Fruit fly (Drosophila melanogaster): ENCODE measurements around the gene CG5516.

- TF ChIP-seq kay (GFP tag; ENCODE audit: borderline replicate concordance): no peak
- no peak for TF ChIP-seq ovo (GFP tag; optimal IDR thresholded peaks at IDR 0.05)
- peak; percentile 70 for TF ChIP-seq CG14711 (tag; optimal IDR thresholded peaks at IDR 0.05)
- TF ChIP-seq Hr96 (GFP tag; optimal IDR thresholded peaks at IDR 0.05): no peak
- no peak for TF ChIP-seq cnc (optimal IDR thresholded peaks at IDR 0.05)
These were observed 10.6 kb downstream of the CG5516 start for dm6 chr3R:15974235-15974634.

Data from whole organism, adult.